Fruit fly (Drosophila melanogaster) whole organism, prepupa: ENCODE data around the gene CG17819.

ENCODE experiments used
- Blimp-1 ChIP-seq: fragments of 200-800 bp; sonication (Bioruptor generic); optimal IDR thresholded peaks from 3 replicates; lab custom pipeline; 2017; ENCODE audit warnings: missing biosample characterization, missing genetic modification characterization, mild to moderate bottlenecking, moderate library complexity, missing genetic modification reagents
- CG10631 ChIP-seq: fragments of 200-800 bp; sonication (Bioruptor generic); optimal IDR thresholded peaks from 2 replicates; lab custom pipeline; 2016; ENCODE audit warnings: missing biosample characterization, missing genetic modification characterization
- CG10669 ChIP-seq: fragments of 200-800 bp; sonication (Bioruptor generic); optimal IDR thresholded peaks from 3 replicates; lab custom pipeline; 2018; ENCODE audit warnings: missing biosample characterization, mild to moderate bottlenecking, missing genetic modification characterization, moderate library complexity
- CG11294 ChIP-seq: fragments of 200-800 bp; sonication (Bioruptor generic); IDR thresholded peaks from 2 replicates; pipeline ENCODE4 v1.3.6; 2022; ENCODE audit warnings: missing biosample characterization, missing genetic modification characterization
- CG11762 ChIP-seq: fragments of 200-800 bp; sonication (Bioruptor generic); optimal IDR thresholded peaks from 3 replicates; lab custom pipeline; 2016; ENCODE audit warnings: missing biosample characterization, missing genetic modification characterization; ENCODE audit not compliant: insufficient read depth
- CG11902 ChIP-seq: fragments of 200-800 bp; sonication (Bioruptor generic); optimal IDR thresholded peaks from 3 replicates; lab custom pipeline; 2016; ENCODE audit warnings: missing biosample characterization, missing genetic modification characterization
- CG15336 ChIP-seq: fragments of 200-800 bp; sonication (Bioruptor generic); IDR thresholded peaks from 2 replicates; pipeline ENCODE4 v1.3.6; 2022; ENCODE audit warnings: missing biosample characterization, missing genetic modification characterization
- CG1621 ChIP-seq: fragments of 200-800 bp; sonication (Bioruptor generic); optimal IDR thresholded peaks from 3 replicates; lab custom pipeline; 2018; ENCODE audit warnings: missing biosample characterization, mild to moderate bottlenecking, missing genetic modification characterization
- CG16779 ChIP-seq: fragments of 200-800 bp; sonication (Bioruptor generic); optimal IDR thresholded peaks from 3 replicates; lab custom pipeline; 2017; ENCODE audit warnings: missing biosample characterization, mild to moderate bottlenecking, missing genetic modification characterization
- CG3032 ChIP-seq: fragments of 200-800 bp; optimal IDR thresholded peaks from 2 replicates; lab custom pipeline; 2019; ENCODE audit warnings: missing biosample characterization, mild to moderate bottlenecking, missing genetic modification characterization, moderate library complexity
- CG31627 ChIP-seq: fragments of 200-800 bp; sonication (Bioruptor generic); optimal IDR thresholded peaks from 3 replicates; lab custom pipeline; 2016; ENCODE audit warnings: missing biosample characterization, missing genetic modification characterization
- CG32006 ChIP-seq: fragments of 200-800 bp; sonication (Bioruptor generic); optimal IDR thresholded peaks from 3 replicates; lab custom pipeline; 2017; ENCODE audit warnings: missing biosample characterization, mild to moderate bottlenecking, missing genetic modification characterization
- CG34406 ChIP-seq: fragments of 200-800 bp; sonication (Bioruptor generic); optimal IDR thresholded peaks from 3 replicates; lab custom pipeline; 2016; ENCODE audit warnings: missing biosample characterization, missing genetic modification characterization
- CG3919 ChIP-seq: fragments of 200-800 bp; sonication (Bioruptor generic); optimal IDR thresholded peaks from 3 replicates; lab custom pipeline; 2016; ENCODE audit warnings: missing biosample characterization, missing genetic modification characterization
- CG4318 ChIP-seq: fragments of 200-800 bp; sonication (Bioruptor generic); optimal IDR thresholded peaks from 3 replicates; lab custom pipeline; 2017; ENCODE audit warnings: missing biosample characterization, mild to moderate bottlenecking, missing genetic modification characterization
- CG6163 ChIP-seq: fragments of 200-800 bp; sonication (Bioruptor generic); IDR thresholded peaks from 3 replicates; pipeline ENCODE4 v1.3.6; 2022; ENCODE audit warnings: missing biosample characterization, missing genetic modification characterization
- CG6276 ChIP-seq: fragments of 200-800 bp; sonication (Bioruptor generic); optimal IDR thresholded peaks from 2 replicates; lab custom pipeline; 2017; ENCODE audit warnings: missing biosample characterization, mild to moderate bottlenecking, missing genetic modification characterization
- CG6792 ChIP-seq: fragments of 200-800 bp; sonication (Bioruptor generic); optimal IDR thresholded peaks from 3 replicates; lab custom pipeline; 2016; ENCODE audit warnings: missing biosample characterization, missing genetic modification characterization
- CG6808 ChIP-seq: fragments of 200-800 bp; sonication (Bioruptor generic); optimal IDR thresholded peaks from 3 replicates; lab custom pipeline; 2017; ENCODE audit warnings: missing biosample characterization, missing genetic modification characterization, mild to moderate bottlenecking, moderate library complexity, missing genetic modification reagents
- CG6854 ChIP-seq: fragments of 200-800 bp; sonication (Bioruptor generic); optimal IDR thresholded peaks from 2 replicates; lab custom pipeline; 2017; ENCODE audit warnings: missing biosample characterization, mild to moderate bottlenecking, missing genetic modification characterization
- CG7368 ChIP-seq: fragments of 200-800 bp; sonication (Bioruptor generic); optimal IDR thresholded peaks from 3 replicates; lab custom pipeline; 2016; ENCODE audit warnings: missing biosample characterization, missing genetic modification characterization
- CG8119 ChIP-seq: fragments of 200-800 bp; sonication (Bioruptor generic); IDR thresholded peaks from 3 replicates; pipeline ENCODE4 v1.3.6; 2022; ENCODE audit warnings: missing biosample characterization, missing genetic modification characterization
- CG8319 ChIP-seq: fragments of 200-800 bp; sonication (Bioruptor generic); optimal IDR thresholded peaks from 3 replicates; lab custom pipeline; 2016; ENCODE audit warnings: missing biosample characterization, missing genetic modification characterization
- CG8632 ChIP-seq: fragments of 200-800 bp; sonication (Bioruptor generic); optimal IDR thresholded peaks from 3 replicates; lab custom pipeline; 2016; ENCODE audit warnings: missing biosample characterization, missing genetic modification characterization
- CG9139 ChIP-seq: fragments of 200-800 bp; sonication (Bioruptor generic); optimal IDR thresholded peaks from 3 replicates; lab custom pipeline; 2017; ENCODE audit warnings: missing biosample characterization, mild to moderate bottlenecking, missing genetic modification characterization
- Eip75B ChIP-seq: fragments of 200-800 bp; sonication (Bioruptor generic); optimal IDR thresholded peaks from 3 replicates; lab custom pipeline; 2016; ENCODE audit warnings: missing biosample characterization, missing genetic modification characterization
- Eip78C ChIP-seq: fragments of 200-800 bp; sonication (Bioruptor generic); peaks from one replicate; lab custom pipeline; 2016; ENCODE audit warnings: missing biosample characterization, missing genetic modification characterization
- Eip93F ChIP-seq: fragments of 200-800 bp; sonication (Bioruptor generic); optimal IDR thresholded peaks from 2 replicates; lab custom pipeline; 2016; ENCODE audit warnings: missing biosample characterization, mild to moderate bottlenecking, missing genetic modification characterization
- Ets21C ChIP-seq: fragments of 200-800 bp; sonication (Bioruptor generic); optimal IDR thresholded peaks from 3 replicates; lab custom pipeline; 2016; ENCODE audit warnings: missing biosample characterization, missing genetic modification characterization
- Gug ChIP-seq: fragments of 200-800 bp; sonication (Bioruptor generic); IDR thresholded peaks from 2 replicates; pipeline ENCODE4 v1.3.6; 2022; ENCODE audit warnings: missing biosample characterization, missing genetic modification characterization
- Hr38 ChIP-seq: sonication (Bioruptor generic); optimal IDR thresholded peaks from 2 replicates; lab custom pipeline; 2016; ENCODE audit warnings: missing biosample characterization, missing genetic modification characterization
- Hr4 ChIP-seq: fragments of 200-800 bp; sonication (Bioruptor generic); optimal IDR thresholded peaks from 3 replicates; lab custom pipeline; 2016; ENCODE audit warnings: missing biosample characterization, missing genetic modification characterization
- Lpt ChIP-seq: fragments of 200-800 bp; sonication (Bioruptor generic); optimal IDR thresholded peaks from 3 replicates; lab custom pipeline; 2016; ENCODE audit warnings: missing biosample characterization, missing genetic modification characterization
- OdsH ChIP-seq: fragments of 200-800 bp; sonication (Bioruptor generic); optimal IDR thresholded peaks from 3 replicates; lab custom pipeline; 2016; ENCODE audit warnings: missing biosample characterization, missing genetic modification characterization
- Sox102F ChIP-seq: fragments of 200-800 bp; sonication (Bioruptor generic); optimal IDR thresholded peaks from 2 replicates; lab custom pipeline; 2016; ENCODE audit warnings: missing biosample characterization, mild to moderate bottlenecking, missing genetic modification characterization
- Sox14 ChIP-seq: fragments of 200-800 bp; sonication (Bioruptor generic); optimal IDR thresholded peaks from 3 replicates; lab custom pipeline; 2016; ENCODE audit warnings: missing biosample characterization, missing genetic modification characterization
- Sox15 ChIP-seq: fragments of 200-800 bp; sonication (Bioruptor generic); optimal IDR thresholded peaks from 3 replicates; lab custom pipeline; 2016; ENCODE audit warnings: missing biosample characterization, missing genetic modification characterization
- achi ChIP-seq: fragments of 200-800 bp; sonication (Bioruptor generic); optimal IDR thresholded peaks from 3 replicates; lab custom pipeline; 2016; ENCODE audit warnings: missing biosample characterization, missing genetic modification characterization
- acj6 ChIP-seq: fragments of 200-800 bp; sonication (Bioruptor generic); optimal IDR thresholded peaks from 3 replicates; lab custom pipeline; 2016; ENCODE audit warnings: missing biosample characterization, missing genetic modification characterization
- cyc ChIP-seq: fragments of 200-800 bp; sonication (Bioruptor generic); optimal IDR thresholded peaks from 3 replicates; lab custom pipeline; 2016; ENCODE audit warnings: missing biosample characterization, missing genetic modification characterization
- dac ChIP-seq: fragments of 200-800 bp; sonication (Bioruptor generic); optimal IDR thresholded peaks from 2 replicates; lab custom pipeline; 2017; ENCODE audit warnings: missing biosample characterization, mild to moderate bottlenecking, missing genetic modification characterization
- dsx ChIP-seq: fragments of 200-800 bp; optimal IDR thresholded peaks from 3 replicates; lab custom pipeline; 2019; ENCODE audit warnings: missing biosample characterization, mild to moderate bottlenecking, missing genetic modification characterization, moderate library complexity; ENCODE audit not compliant: poor library complexity, severe bottlenecking
- eg ChIP-seq: fragments of 200-800 bp; sonication (Bioruptor generic); IDR thresholded peaks from 3 replicates; pipeline ENCODE4 v1.3.6; 2022; ENCODE audit warnings: missing biosample characterization, missing genetic modification characterization
- esn ChIP-seq: fragments of 200-800 bp; sonication (Bioruptor generic); optimal IDR thresholded peaks from 2 replicates; lab custom pipeline; 2016; ENCODE audit warnings: missing biosample characterization, mild to moderate bottlenecking, missing genetic modification characterization, moderate library complexity
- fd59A ChIP-seq: fragments of 200-800 bp; sonication (Bioruptor generic); optimal IDR thresholded peaks from 2 replicates; lab custom pipeline; 2017; ENCODE audit warnings: missing biosample characterization, mild to moderate bottlenecking, missing genetic modification characterization, missing genetic modification reagents
- fd85E ChIP-seq: fragments of 200-800 bp; sonication (Bioruptor generic); optimal IDR thresholded peaks from 3 replicates; lab custom pipeline; 2016; ENCODE audit warnings: missing biosample characterization, missing genetic modification characterization
- lz ChIP-seq: fragments of 200-800 bp; sonication (Bioruptor generic); optimal IDR thresholded peaks from 3 replicates; lab custom pipeline; 2016; ENCODE audit warnings: missing biosample characterization, missing genetic modification characterization
- net ChIP-seq: fragments of 200-800 bp; sonication (Bioruptor generic); optimal IDR thresholded peaks from 3 replicates; lab custom pipeline; 2016; ENCODE audit warnings: missing biosample characterization, missing genetic modification characterization
- pdm3 ChIP-seq: fragments of 200-800 bp; sonication (Bioruptor generic); optimal IDR thresholded peaks from 3 replicates; lab custom pipeline; 2016; ENCODE audit warnings: missing biosample characterization, missing genetic modification characterization
- spab ChIP-seq: fragments of 200-800 bp; sonication (Bioruptor generic); optimal IDR thresholded peaks from 2 replicates; lab custom pipeline; 2017; ENCODE audit warnings: missing biosample characterization, mild to moderate bottlenecking, missing genetic modification characterization, missing genetic modification reagents
- svp ChIP-seq: fragments of 200-800 bp; sonication (Bioruptor generic); peaks from one replicate; lab custom pipeline; 2016; ENCODE audit warnings: missing biosample characterization, missing genetic modification characterization
- topi ChIP-seq: fragments of 200-800 bp; sonication (Bioruptor generic); optimal IDR thresholded peaks from 3 replicates; lab custom pipeline; 2016; ENCODE audit warnings: missing biosample characterization, missing genetic modification characterization

The CG17819 gene

DNA sequence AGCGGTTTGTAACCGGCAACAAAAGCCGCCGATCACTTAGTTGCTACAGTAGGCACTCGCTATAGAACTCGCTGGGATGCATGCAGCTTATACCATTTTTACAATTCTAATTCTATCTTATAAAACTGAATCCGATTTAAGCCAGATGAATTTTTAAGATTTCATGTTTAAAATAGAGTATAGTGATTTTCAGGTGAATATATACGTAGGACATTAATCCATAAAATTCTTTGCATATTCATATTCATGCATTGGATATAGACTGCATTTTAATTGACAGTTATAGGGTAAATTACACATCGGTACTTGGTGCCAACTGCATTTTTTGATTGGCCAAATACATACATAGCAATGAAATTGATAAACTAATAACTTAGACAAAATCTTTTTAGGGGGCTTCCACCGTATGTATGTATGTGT, 2.2 kb upstream of the CG17819 start:
- TF ChIP-seq CG4318, result no peak
- no peak for TF ChIP-seq Hr38 (GFP tag; lab: Kevin White, UChicago)
- TF ChIP-seq CG6276 (GFP tag; lab: Kevin White, UChicago), result no peak
- peak; percentile 66 for TF ChIP-seq CG3919 (GFP tag; lab: Kevin White, UChicago)
- TF ChIP-seq Sox102F (GFP tag; lab: Kevin White, UChicago), result no peak
- no peak for TF ChIP-seq CG10669
- no peak for TF ChIP-seq CG9139 (GFP tag; lab: Kevin White, UChicago)
- no peak for TF ChIP-seq net (GFP tag; lab: Kevin White, UChicago)
- TF ChIP-seq pdm3 (GFP tag; lab: Kevin White, UChicago), result no peak
- peak; percentile 60 for TF ChIP-seq CG31627
- TF ChIP-seq Gug, result peak; percentile 29; the same call in 1 of the 2 replicates
- TF ChIP-seq dac (GFP tag; lab: Kevin White, UChicago), result no peak
- TF ChIP-seq CG8119 (GFP tag; lab: Robert Waterston, UW), result peak; percentile 63; the same call in 2 of the 3 replicates
- peak; percentile 37 for TF ChIP-seq CG32006
- TF ChIP-seq CG11294, result no peak
- TF ChIP-seq lz, result peak; percentile 69
- TF ChIP-seq Sox14 (GFP tag; lab: Kevin White, UChicago), result peak; percentile 47
- TF ChIP-seq Sox15 (GFP tag; lab: Kevin White, UChicago), result peak; percentile 7
- TF ChIP-seq CG3032 (tag; lab: Kevin White, UChicago), result peak; percentile 45
- TF ChIP-seq Eip78C, result peak; percentile 92
- TF ChIP-seq Lpt (GFP tag; lab: Kevin White, UChicago), result no peak
- peak; percentile 65; the same call in 2 of the 3 replicates for TF ChIP-seq eg (GFP tag; lab: Robert Waterston, UW)
- peak; percentile 47 for TF ChIP-seq CG11902 (GFP tag; lab: Kevin White, UChicago)
- peak; percentile 25 for TF ChIP-seq CG10631
- TF ChIP-seq CG6163 (GFP tag; lab: Robert Waterston, UW), result peak; percentile 56
- TF ChIP-seq cyc, result peak; percentile 65
- peak; percentile 11 for TF ChIP-seq spab
- TF ChIP-seq esn (GFP tag; lab: Kevin White, UChicago), result peak; percentile 71
- no peak for TF ChIP-seq CG6854 (GFP tag; lab: Kevin White, UChicago)
- TF ChIP-seq CG11762 (GFP tag; lab: Kevin White, UChicago), result peak; percentile 18
- TF ChIP-seq CG6808 (GFP tag; lab: Kevin White, UChicago), result peak; percentile 37
- peak; percentile 56 for TF ChIP-seq CG7368 (GFP tag; lab: Kevin White, UChicago)
- peak; percentile 23 for TF ChIP-seq Ets21C
- TF ChIP-seq acj6 (GFP tag; lab: Kevin White, UChicago), result peak; percentile 50
- peak; percentile 8 for TF ChIP-seq Eip75B (GFP tag; lab: Kevin White, UChicago)
- TF ChIP-seq CG15336 (GFP tag; lab: Robert Waterston, UW), result peak; percentile 64
- peak; percentile 73 for TF ChIP-seq topi (GFP tag; lab: Kevin White, UChicago)
- TF ChIP-seq fd85E (GFP tag; lab: Kevin White, UChicago), result no peak
- peak; percentile 47 for TF ChIP-seq CG8319 (GFP tag; lab: Kevin White, UChicago)
- TF ChIP-seq CG34406 (GFP tag; lab: Kevin White, UChicago), result no peak
- no peak for TF ChIP-seq CG1621
- peak; percentile 74 for TF ChIP-seq svp
- TF ChIP-seq fd59A, result no peak
- peak; percentile 33 for TF ChIP-seq CG6792 (GFP tag; lab: Kevin White, UChicago)
- TF ChIP-seq dsx (GFP tag; lab: Kevin White, UChicago), result peak; percentile 76
- peak; percentile 17 for TF ChIP-seq OdsH (GFP tag; lab: Kevin White, UChicago)
- TF ChIP-seq CG8632 (GFP tag; lab: Kevin White, UChicago), result peak; percentile 35
- peak; percentile 19 for TF ChIP-seq Blimp-1 (GFP tag; lab: Kevin White, UChicago)
- no peak for TF ChIP-seq Eip93F
- TF ChIP-seq Hr4, result peak; percentile 27
- TF ChIP-seq CG16779 (tag; lab: Kevin White, UChicago), result peak; percentile 20
- peak; percentile 5 for TF ChIP-seq achi (GFP tag; lab: Kevin White, UChicago)
